Worm (Caenorhabditis elegans) whole organism, L1 larva: ENCODE measurements around the gene F44E5.15.
A peak's percentile ranks its signal among the peaks of the same experiment; 100 is the strongest.

Experiments used
- C16A3.4 ChIP-seq: fragments of 150-350 bp; optimal IDR thresholded peaks from 2 replicates; lab custom pipeline; 2014; ENCODE audit warnings: missing biosample characterization, missing genetic modification characterization
- F16B12.6 ChIP-seq: fragments of 150-350 bp; optimal IDR thresholded peaks from 2 replicates; lab custom pipeline; 2014; ENCODE audit warnings: missing biosample characterization, missing genetic modification characterization
- aha-1 ChIP-seq: fragments of 150-350 bp; optimal IDR thresholded peaks from 2 replicates; lab custom pipeline; 2014; ENCODE audit warnings: missing biosample characterization, missing genetic modification characterization
- aly-2 ChIP-seq: fragments of 150-350 bp; optimal IDR thresholded peaks from 2 replicates; lab custom pipeline; 2014; ENCODE audit warnings: missing biosample characterization, missing genetic modification characterization
- blmp-1 ChIP-seq: fragments of 150-350 bp; optimal IDR thresholded peaks from 2 replicates; lab custom pipeline; 2014; ENCODE audit warnings: missing biosample characterization, missing genetic modification characterization
- ceh-8 ChIP-seq: fragments of 200-800 bp; sonication (Bioruptor generic); optimal IDR thresholded peaks from 2 replicates; lab custom pipeline; 2018; ENCODE audit warnings: mild to moderate bottlenecking, missing genetic modification characterization, moderate library complexity, missing compliant biosample characterization
- ceh-82 ChIP-seq, 3 experiments: fragments of 150-350 bp in 1 of 3; sonication (generic microtip) in 2 of 3; optimal IDR thresholded peaks; 2 replicates each; lab custom pipeline; 2014 to 2017; ENCODE audit warnings: missing biosample characterization in 3 of 3, missing genetic modification characterization in 3 of 3
- ceh-88 ChIP-seq: fragments of 200-800 bp; sonication (Bioruptor generic); IDR thresholded peaks from 2 replicates; pipeline ENCODE4 v1.3.6; 2022; ENCODE audit warnings: missing genetic modification characterization, missing compliant biosample characterization
- dpl-1 ChIP-seq, 3 experiments: fragments of 150-350 bp in 2 of 3; sonication (generic microtip) in 1 of 3; optimal IDR thresholded peaks; 2 replicates each; lab custom pipeline; 2014 to 2017; ENCODE audit warnings: missing biosample characterization in 3 of 3, missing genetic modification characterization in 3 of 3, missing genetic modification reagents in 3 of 3
- dsc-1 ChIP-seq: sonication (generic microtip); optimal IDR thresholded peaks from 2 replicates; lab custom pipeline; 2016; ENCODE audit warnings: mild to moderate bottlenecking, missing genetic modification characterization, missing compliant biosample characterization
- efl-1 ChIP-seq, 4 experiments: fragments of 150-350 bp; optimal IDR thresholded peaks in 3 of 4; peaks in 1 of 4; 1 replicate in 1 of 4; 2 replicates in 3 of 4; lab custom pipeline; 2014; ENCODE audit warnings: missing biosample characterization in 2 of 4, missing genetic modification characterization in 2 of 4, missing genetic modification reagents in 2 of 4
- efl-3 ChIP-seq: fragments of 200-800 bp; sonication (Bioruptor generic); optimal IDR thresholded peaks from 2 replicates; lab custom pipeline; 2018; ENCODE audit warnings: mild to moderate bottlenecking, missing genetic modification characterization, missing compliant biosample characterization
- egl-13 ChIP-seq: sonication (generic microtip); optimal IDR thresholded peaks from 2 replicates; lab custom pipeline; 2016; ENCODE audit warnings: missing genotype, missing genetic modification reagents, missing genetic modification characterization, missing compliant biosample characterization
- elt-2 ChIP-seq: sonication (generic microtip); optimal IDR thresholded peaks from 2 replicates; lab custom pipeline; 2016; ENCODE audit warnings: missing genetic modification characterization, mild to moderate bottlenecking, inconsistent platforms, missing compliant biosample characterization, missing genetic modification reagents
- elt-3 ChIP-seq, 6 experiments: fragments of 150-350 bp in 1 of 6; sonication (generic microtip); optimal IDR thresholded peaks; 2 replicates each; lab custom pipeline; 2017 to 2018; ENCODE audit warnings: missing biosample characterization in 6 of 6, missing genetic modification characterization in 6 of 6, inconsistent platforms in 1 of 6
- ets-5 ChIP-seq: fragments of 200-800 bp; sonication (Bioruptor generic); IDR thresholded peaks from 2 replicates; pipeline ENCODE4 v1.3.6; 2022; ENCODE audit warnings: missing genetic modification characterization, missing compliant biosample characterization
- grh-1 ChIP-seq: fragments of 200-800 bp; sonication (Bioruptor generic); IDR thresholded peaks from 2 replicates; pipeline ENCODE4 v1.3.6; 2022; ENCODE audit warnings: missing genetic modification reagents, missing genetic modification characterization, missing compliant biosample characterization
- hlh-4 ChIP-seq: sonication (generic microtip); optimal IDR thresholded peaks from 2 replicates; lab custom pipeline; 2016; ENCODE audit warnings: mild to moderate bottlenecking, missing genetic modification characterization, missing compliant biosample characterization
- isw-1 ChIP-seq: fragments of 200-800 bp; sonication (Bioruptor generic); IDR thresholded peaks from 2 replicates; pipeline ENCODE4 v1.3.6; 2022; ENCODE audit warnings: missing genetic modification characterization, missing compliant biosample characterization
- lin-13 ChIP-seq: fragments of 150-350 bp; optimal IDR thresholded peaks from 2 replicates; lab custom pipeline; 2014; ENCODE audit warnings: missing biosample characterization, missing genetic modification reagents, missing genetic modification characterization
- lin-14 ChIP-seq: fragments of 200-800 bp; sonication (Bioruptor generic); optimal IDR thresholded peaks from 2 replicates; lab custom pipeline; 2018; ENCODE audit warnings: mild to moderate bottlenecking, missing genetic modification characterization, moderate library complexity, missing compliant biosample characterization
- lin-15B ChIP-seq: fragments of 150-350 bp; sonication (generic microtip); optimal IDR thresholded peaks from 3 replicates; lab custom pipeline; 2014; ENCODE audit warnings: missing biosample characterization, missing genetic modification characterization
- lin-39 ChIP-seq: fragments of 150-350 bp; optimal IDR thresholded peaks from 2 replicates; lab custom pipeline; 2014; ENCODE audit warnings: missing biosample characterization, missing genetic modification reagents, missing genetic modification characterization
- lir-3 ChIP-seq: sonication (generic microtip); optimal IDR thresholded peaks from 2 replicates; lab custom pipeline; 2016; ENCODE audit warnings: mild to moderate bottlenecking, missing genetic modification characterization, moderate library complexity, missing compliant biosample characterization; ENCODE audit not compliant: poor library complexity
- nhr-12 ChIP-seq: sonication (generic microtip); optimal IDR thresholded peaks from 2 replicates; lab custom pipeline; 2017; ENCODE audit warnings: missing biosample characterization, missing genetic modification characterization
- nhr-19 ChIP-seq: fragments of 200-800 bp; sonication (Bioruptor generic); conservative IDR thresholded peaks from 2 replicates; pipeline ENCODE4 v1.3.6; 2022; ENCODE audit warnings: missing genetic modification characterization, missing compliant biosample characterization
- nhr-20 ChIP-seq: sonication (generic microtip); optimal IDR thresholded peaks from 2 replicates; lab custom pipeline; 2016; ENCODE audit warnings: mild to moderate bottlenecking, missing genetic modification characterization, missing compliant biosample characterization
- nhr-28 ChIP-seq: fragments of 150-350 bp; optimal IDR thresholded peaks from 2 replicates; lab custom pipeline; 2014; ENCODE audit warnings: missing biosample characterization, missing genetic modification characterization
- nhr-47 ChIP-seq: sonication (generic microtip); optimal IDR thresholded peaks from 2 replicates; lab custom pipeline; 2016; ENCODE audit warnings: mild to moderate bottlenecking, missing genetic modification characterization, moderate library complexity, missing compliant biosample characterization
- nhr-71 ChIP-seq: sonication (generic microtip); optimal IDR thresholded peaks from 2 replicates; lab custom pipeline; 2016; ENCODE audit warnings: mild to moderate bottlenecking, missing genetic modification characterization, moderate library complexity, missing compliant biosample characterization
- nhr-85 ChIP-seq: sonication (generic microtip); peaks from one replicate; lab custom pipeline; 2016; ENCODE audit warnings: missing genetic modification characterization, inconsistent platforms, missing compliant biosample characterization
- nhr-90 ChIP-seq: sonication (generic microtip); optimal IDR thresholded peaks from 2 replicates; lab custom pipeline; 2016; ENCODE audit warnings: mild to moderate bottlenecking, missing genetic modification characterization, missing compliant biosample characterization; ENCODE audit not compliant: poor library complexity
- pqm-1 ChIP-seq: sonication (generic microtip); optimal IDR thresholded peaks from 3 replicates; lab custom pipeline; 2017; ENCODE audit warnings: missing biosample characterization, missing genetic modification characterization
- rnt-1 ChIP-seq: sonication (generic microtip); optimal IDR thresholded peaks from 2 replicates; lab custom pipeline; 2016; ENCODE audit warnings: mild to moderate bottlenecking, missing genetic modification characterization, moderate library complexity, missing compliant biosample characterization
- skn-1 ChIP-seq: fragments of 150-350 bp; optimal IDR thresholded peaks from 2 replicates; lab custom pipeline; 2014; ENCODE audit warnings: missing biosample characterization, missing genetic modification characterization
- snpc-4 ChIP-seq: fragments of 150-350 bp; optimal IDR thresholded peaks from 2 replicates; lab custom pipeline; 2014; ENCODE audit warnings: missing biosample characterization, missing genetic modification characterization
- snu-23 ChIP-seq: sonication (generic microtip); optimal IDR thresholded peaks from 2 replicates; lab custom pipeline; 2016; ENCODE audit warnings: missing genetic modification characterization, missing compliant biosample characterization
- sptf-1 ChIP-seq: fragments of 150-350 bp; optimal IDR thresholded peaks from 2 replicates; lab custom pipeline; 2014; ENCODE audit warnings: missing biosample characterization, missing genetic modification characterization
- tbx-2 ChIP-seq: sonication (generic microtip); optimal IDR thresholded peaks from 2 replicates; lab custom pipeline; 2016; ENCODE audit warnings: missing genetic modification characterization, missing compliant biosample characterization
- unc-30 ChIP-seq: sonication (generic microtip); optimal IDR thresholded peaks from 2 replicates; lab custom pipeline; 2017; ENCODE audit warnings: missing biosample characterization, missing genetic modification characterization
- unc-86 ChIP-seq: sonication (generic microtip); optimal IDR thresholded peaks from 2 replicates; lab custom pipeline; 2016; ENCODE audit warnings: missing genetic modification characterization, missing compliant biosample characterization
- xbp-1 ChIP-seq: sonication (generic microtip); optimal IDR thresholded peaks from 2 replicates; lab custom pipeline; 2016; ENCODE audit warnings: missing genetic modification characterization, missing compliant biosample characterization
- zag-1 ChIP-seq: fragments of 150-350 bp; optimal IDR thresholded peaks from 2 replicates; lab custom pipeline; 2014; ENCODE audit warnings: missing biosample characterization, missing genetic modification characterization
- ztf-4 ChIP-seq: fragments of 150-350 bp; optimal IDR thresholded peaks from 2 replicates; lab custom pipeline; 2014; ENCODE audit warnings: missing biosample characterization, missing genetic modification characterization

Gene F44E5.15

ce11 chrII:11731174-11731724, 41.2 kb upstream of the F44E5.15 start (continued):
- TF ChIP-seq efl-1 (optimal IDR thresholded peaks at IDR 0.05; lab: Kevin White, UChicago) (no peak), efl-1 (GFP tag; optimal IDR thresholded peaks at IDR 0.05 in 1 of 2; lab: Kevin White, UChicago) (peak in 1 of 2 experiments; percentile 88), snu-23 (GFP tag; lab: Kevin White, UChicago) (peak; percentile 63), rnt-1 (tag; lab: Kevin White, UChicago) (peak; percentile 19), ztf-4 (tag; lab: Kevin White, UChicago) (peak; percentile 4)

ce11 chrII:11732513-11732912, 40.0 kb upstream of the F44E5.15 start, which contains the start of gene F13D12.8:
Gene F13D12.8, minus strand, starts transcription at chrII:11732594.
- TF ChIP-seq dpl-1 (GFP tag; optimal IDR thresholded peaks at IDR 0.05; lab: Kevin White, UChicago) (no peak), snpc-4 (tag; lab: Kevin White, UChicago) (peak; percentile 36), efl-3 (GFP tag; lab: Kevin White, UChicago) (no peak), dsc-1 (tag; lab: Kevin White, UChicago) (peak; percentile 62), lin-14 (peak; percentile 73)
- TF ChIP-seq, all 84 proteins: peak for 3

ce11 chrII:11733850-11734249, 38.6 kb upstream of the F44E5.15 start:
- TF ChIP-seq nhr-85 (peak; percentile 29), lin-14 (peak; percentile 44), egl-13 (tag; lab: Kevin White, UChicago) (no peak)

ce11 chrII:11737347-11737746, 35.1 kb upstream of the F44E5.15 start:
- no peak for TF ChIP-seq aha-1 (tag; lab: Kevin White, UChicago)
- TF ChIP-seq zag-1 (tag; lab: Kevin White, UChicago) = no peak
- TF ChIP-seq unc-30 (tag; lab: Kevin White, UChicago) = no peak
- TF ChIP-seq pqm-1 (tag; lab: Kevin White, UChicago) = no peak
- TF ChIP-seq ceh-88 (GFP tag; lab: Robert Waterston, UW) = no peak
- TF ChIP-seq ceh-82 (tag; optimal IDR thresholded peaks at IDR 0.05; lab: Kevin White, UChicago) = no peak
- TF ChIP-seq ztf-4 (tag; lab: Kevin White, UChicago) = peak; percentile 69
- TF ChIP-seq nhr-47 (tag; lab: Kevin White, UChicago) = peak; percentile 16
- TF ChIP-seq C16A3.4 = no peak
- no peak for TF ChIP-seq ceh-8 (GFP tag; lab: Kevin White, UChicago)
- no peak for TF ChIP-seq sptf-1 (tag; lab: Kevin White, UChicago)
- peak in 4 of 6 experiments; percentile 9 to 75 (median 52) for TF ChIP-seq elt-3 (tag; optimal IDR thresholded peaks at IDR 0.05; lab: Kevin White, UChicago)
- TF ChIP-seq dpl-1 (GFP tag; optimal IDR thresholded peaks at IDR 0.05; lab: Kevin White, UChicago) = peak in 1 of 3 experiments; percentile 30
- TF ChIP-seq nhr-71 (tag; lab: Kevin White, UChicago) = peak; percentile 74
- no peak for TF ChIP-seq dsc-1 (tag; lab: Kevin White, UChicago)
- TF ChIP-seq hlh-4 (tag; lab: Kevin White, UChicago) = no peak
- no peak for TF ChIP-seq nhr-12
- no peak for TF ChIP-seq isw-1 (GFP tag; lab: Robert Waterston, UW)
- peak; percentile 24 for TF ChIP-seq skn-1 (tag; lab: Kevin White, UChicago)
- peak; percentile 57 for TF ChIP-seq tbx-2 (tag; lab: Kevin White, UChicago)
- no peak for TF ChIP-seq lin-13 (GFP tag; lab: Kevin White, UChicago)
- no peak for TF ChIP-seq lin-39 (tag; lab: Kevin White, UChicago)
- no peak for TF ChIP-seq F16B12.6
- no peak for TF ChIP-seq lin-15B (tag; lab: Kevin White, UChicago)
- TF ChIP-seq nhr-20 (tag; lab: Kevin White, UChicago) = peak; percentile 74
- TF ChIP-seq ets-5 (GFP tag; lab: Robert Waterston, UW) = no peak
- TF ChIP-seq blmp-1 = peak; percentile 84
- TF ChIP-seq elt-2 = no peak
- TF ChIP-seq nhr-85 = peak; percentile 93
- TF ChIP-seq xbp-1 (tag; lab: Kevin White, UChicago) = peak; percentile 20
- TF ChIP-seq lir-3 (tag; lab: Kevin White, UChicago) = peak; percentile 23
- peak; percentile 96 for TF ChIP-seq grh-1 (GFP tag; lab: Robert Waterston, UW)
- peak; percentile 88 for TF ChIP-seq lin-14
- peak; percentile 62 for TF ChIP-seq nhr-90
- peak; percentile 41; the same call in 1 of the 2 replicates for TF ChIP-seq nhr-19 (GFP tag; lab: Robert Waterston, UW)
- TF ChIP-seq nhr-28 = no peak
- TF ChIP-seq efl-1 (optimal IDR thresholded peaks at IDR 0.05; lab: Kevin White, UChicago) = peak; percentile 5 to 33
- TF ChIP-seq efl-1 (GFP tag; optimal IDR thresholded peaks at IDR 0.05 in 1 of 2; lab: Kevin White, UChicago) = peak in 1 of 2 experiments; percentile 91
- TF ChIP-seq unc-86 (tag; lab: Kevin White, UChicago) = no peak
- no peak for TF ChIP-seq aly-2 (tag; lab: Kevin White, UChicago)
- peak; percentile 20 for TF ChIP-seq rnt-1 (tag; lab: Kevin White, UChicago)
